Worm (Caenorhabditis elegans): Measurements from ENCODE around the gene srbc-51.

Gene srbc-51

ce11 chrV:15782494-15782893, 43.7 kb upstream of the srbc-51 start, which contains the start of gene T26E4.3:
Gene T26E4.3, plus strand, starts transcription at chrV:15782794.
- TF ChIP-seq sma-3 (GFP tag; optimal IDR thresholded peaks at IDR 0.05) = no peak
- no peak for TF ChIP-seq R02D3.7 (tag; optimal IDR thresholded peaks at IDR 0.05)
- TF ChIP-seq sem-4 (tag; optimal IDR thresholded peaks at IDR 0.05) = no peak
- no peak for TF ChIP-seq peb-1 (tag; optimal IDR thresholded peaks at IDR 0.05)
- no peak for TF ChIP-seq lin-13 (GFP tag; optimal IDR thresholded peaks at IDR 0.05)
- no peak for TF ChIP-seq C34F6.9 (tag; optimal IDR thresholded peaks at IDR 0.05)
- TF ChIP-seq zag-1 (tag; optimal IDR thresholded peaks at IDR 0.05) = no peak
- no peak for TF ChIP-seq ztf-1 (GFP tag; conservative IDR thresholded peaks at IDR 0.05)
- TF ChIP-seq lsy-2 (tag; optimal IDR thresholded peaks at IDR 0.05) = no peak
- TF ChIP-seq crh-2 (tag; optimal IDR thresholded peaks at IDR 0.05) = no peak
- no peak for TF ChIP-seq ama-1 (optimal IDR thresholded peaks at IDR 0.05)
- no peak for TF ChIP-seq nhr-11 (tag; optimal IDR thresholded peaks at IDR 0.05)
- no peak for TF ChIP-seq nhr-129 (tag; optimal IDR thresholded peaks at IDR 0.05)
- no peak for TF ChIP-seq ceh-16 (tag; optimal IDR thresholded peaks at IDR 0.05)
- TF ChIP-seq lin-39 (tag; optimal IDR thresholded peaks at IDR 0.05) = no peak
- TF ChIP-seq fos-1 (tag; optimal IDR thresholded peaks at IDR 0.05) = no peak
- no peak for TF ChIP-seq ztf-4 (tag; optimal IDR thresholded peaks at IDR 0.05)
- TF ChIP-seq nhr-77 (tag; optimal IDR thresholded peaks at IDR 0.05) = no peak
- TF ChIP-seq aly-2 (tag; optimal IDR thresholded peaks at IDR 0.05) = no peak

- TF ChIP-seq fos-1 (tag; optimal IDR thresholded peaks at IDR 0.05) (no peak), egl-27 (tag; optimal IDR thresholded peaks at IDR 0.05) (no peak), crh-2 (tag; optimal IDR thresholded peaks at IDR 0.05) (no peak), nhr-10 (tag; optimal IDR thresholded peaks at IDR 0.05) (no peak), lin-39 (tag; optimal IDR thresholded peaks at IDR 0.05) (no peak), sma-3 (GFP tag; optimal IDR thresholded peaks at IDR 0.05) (no peak), blmp-1 (tag; optimal IDR thresholded peaks at IDR 0.05; ENCODE audit: insufficient read depth) (no peak), lin-11 (tag; optimal IDR thresholded peaks at IDR 0.05) (no peak), ceh-16 (tag; optimal IDR thresholded peaks at IDR 0.05) (no peak), gmeb-1 (tag; optimal IDR thresholded peaks at IDR 0.05) (no peak), nhr-129 (tag; optimal IDR thresholded peaks at IDR 0.05) (no peak), elt-3 (tag; optimal IDR thresholded peaks at IDR 0.05) (no peak), nhr-11 (tag; optimal IDR thresholded peaks at IDR 0.05) (no peak), lin-13 (GFP tag; optimal IDR thresholded peaks at IDR 0.05) (no peak), R02D3.7 (tag; optimal IDR thresholded peaks at IDR 0.05) (no peak), nhr-237 (tag; optimal IDR thresholded peaks at IDR 0.05) (no peak)
Measured at ce11 chrV:15792409-15792808, 33.8 kb upstream of the srbc-51 start, which contains the start of gene T26E4.4. Gene T26E4.4, minus strand, starts transcription at chrV:15792509.

ce11 chrV:15793270-15793669, 32.9 kb upstream of the srbc-51 start, which contains the start of gene T26E4.7:
Gene T26E4.7, plus strand, starts transcription at chrV:15793570.
- TF ChIP-seq sma-9 (GFP tag; optimal IDR thresholded peaks at IDR 0.05) (no peak), sma-9 (tag; optimal IDR thresholded peaks at IDR 0.05) (no peak), unc-55 (GFP tag; optimal IDR thresholded peaks at IDR 0.05) (no peak), fos-1 (tag; optimal IDR thresholded peaks at IDR 0.05) (no peak), elt-3 (tag; optimal IDR thresholded peaks at IDR 0.05) (no peak), nhr-12 (tag; optimal IDR thresholded peaks at IDR 0.05) (no peak), blmp-1 (tag; optimal IDR thresholded peaks at IDR 0.05; ENCODE audit: insufficient read depth) (no peak), Y55F3AM.14 (GFP tag; optimal IDR thresholded peaks at IDR 0.05) (no peak), ama-1 (optimal IDR thresholded peaks at IDR 0.05) (no peak), ceh-82 (tag; optimal IDR thresholded peaks at IDR 0.05) (no peak), sma-3 (GFP tag; optimal IDR thresholded peaks at IDR 0.05) (no peak), egl-27 (tag; optimal IDR thresholded peaks at IDR 0.05) (no peak), ZK546.5 (tag; optimal IDR thresholded peaks at IDR 0.05) (no peak), snpc-4 (tag; optimal IDR thresholded peaks at IDR 0.05) (no peak)

- TF ChIP-seq sma-3 (GFP tag; optimal IDR thresholded peaks at IDR 0.05) (no peak), gmeb-1 (tag; optimal IDR thresholded peaks at IDR 0.05) (no peak), nhr-77 (tag; optimal IDR thresholded peaks at IDR 0.05) (no peak), alr-1 (tag; optimal IDR thresholded peaks at IDR 0.05) (no peak), blmp-1 (tag; optimal IDR thresholded peaks at IDR 0.05; ENCODE audit: insufficient read depth) (no peak), ZK546.5 (tag; optimal IDR thresholded peaks at IDR 0.05) (no peak), nhr-10 (tag; optimal IDR thresholded peaks at IDR 0.05) (no peak), dmd-4 (tag; optimal IDR thresholded peaks at IDR 0.05) (no peak), lin-39 (tag; optimal IDR thresholded peaks at IDR 0.05) (no peak)
Measured at ce11 chrV:15796087-15796486, 30.1 kb upstream of the srbc-51 start, which contains the start of gene nhr-223. Gene nhr-223, plus strand, starts transcription at chrV:15796387.
